Fruit fly (Drosophila melanogaster): ENCODE measurements around the gene CG15021.
A peak's percentile ranks its signal among the peaks of the same experiment; 100 is the strongest.

The CG15021 gene

dm6 chr3L:4474946-4475470 lies 38.5 kb downstream of the CG15021 start (continued):
- TF ChIP-seq so (GFP tag; IDR thresholded peaks at IDR 0.05) (0 out of 3 replicates have a peak, but pooled peaks have one; percentile 77), Opbp (GFP tag; IDR thresholded peaks at IDR 0.05; ENCODE audit: partially characterized antibody) (no peak), Hr78 (GFP tag; optimal IDR thresholded peaks at IDR 0.05) (no peak), CG34376 (GFP tag; optimal IDR thresholded peaks at IDR 0.05) (peak; percentile 96), CG1602 (GFP tag; optimal IDR thresholded peaks at IDR 0.05) (no peak), dimm (GFP tag; IDR thresholded peaks at IDR 0.05) (no peak), lola (GFP tag; optimal IDR thresholded peaks at IDR 0.05) (no peak), CG10147 (GFP tag; optimal IDR thresholded peaks at IDR 0.05) (peak; percentile 88), Hr3 (GFP tag; optimal IDR thresholded peaks at IDR 0.05) (no peak), Drgx (GFP tag; IDR thresholded peaks at IDR 0.05) (no peak; the same call in 1 of the 2 replicates), CG9727 (GFP tag; optimal IDR thresholded peaks at IDR 0.05) (peak; percentile 68), Jarid2 (GFP tag; optimal IDR thresholded peaks at IDR 0.05) (peak; percentile 68), pzg (GFP tag; optimal IDR thresholded peaks at IDR 0.05) (no peak), CG12104 (GFP tag; optimal IDR thresholded peaks at IDR 0.05) (peak; percentile 74), CG2889 (GFP tag; IDR thresholded peaks at IDR 0.05) (no peak), CG4854 (GFP tag; optimal IDR thresholded peaks at IDR 0.05) (peak; percentile 82), NC2α (GFP tag; optimal IDR thresholded peaks at IDR 0.05) (no peak), Mad (GFP tag; optimal IDR thresholded peaks at IDR 0.05) (peak; percentile 67), aop (GFP tag; IDR thresholded peaks at IDR 0.05) (no peak), az2 (GFP tag; optimal IDR thresholded peaks at IDR 0.05) (peak; percentile 73), CG1024 (GFP tag; IDR thresholded peaks at IDR 0.05) (peak; percentile 65), CG12236 (GFP tag; optimal IDR thresholded peaks at IDR 0.05) (peak; percentile 79), Eip74EF (GFP tag; optimal IDR thresholded peaks at IDR 0.05) (peak in 1 of 2 experiments; percentile 82), CG16815 (GFP tag; optimal IDR thresholded peaks at IDR 0.05) (no peak), grau (tag; optimal IDR thresholded peaks at IDR 0.05) (peak; percentile 69), CG31365 (tag; optimal IDR thresholded peaks at IDR 0.05) (peak; percentile 90), CG9932 (GFP tag; IDR thresholded peaks at IDR 0.05) (peak; percentile 28; the same call in 1 of the 2 replicates), nmo (GFP tag; optimal IDR thresholded peaks at IDR 0.05) (peak; percentile 34), prd (optimal IDR thresholded peaks at IDR 0.05) (no peak), prd (GFP tag; IDR thresholded peaks at IDR 0.05) (no peak), CG1529 (GFP tag; optimal IDR thresholded peaks at IDR 0.05) (peak; percentile 86), Kr (GFP tag; optimal IDR thresholded peaks at IDR 0.05) (no peak), tap (tag; optimal IDR thresholded peaks at IDR 0.05) (peak; percentile 77), Camta (GFP tag; optimal IDR thresholded peaks at IDR 0.05) (peak; percentile 79), al (GFP tag; IDR thresholded peaks at IDR 0.05) (no peak), dmrt99B (tag; optimal IDR thresholded peaks at IDR 0.05) (peak; percentile 72), CG8089 (GFP tag; optimal IDR thresholded peaks at IDR 0.05) (peak; percentile 67), pan (optimal IDR thresholded peaks at IDR 0.05) (no peak), pan (GFP tag; optimal IDR thresholded peaks at IDR 0.05 in 1 of 2, IDR thresholded peaks at IDR 0.05 in 1 of 2) (peak in 1 of 2 experiments; percentile 75), CG7839 (tag; optimal IDR thresholded peaks at IDR 0.05) (peak; percentile 67), YL-1 (GFP tag; optimal IDR thresholded peaks at IDR 0.05) (peak; percentile 89), CG13775 (GFP tag; optimal IDR thresholded peaks at IDR 0.05) (peak; percentile 76)
